Fruit fly (Drosophila melanogaster): Measurements from ENCODE around the gene Gr64c.

Gene Gr64c

DNA sequence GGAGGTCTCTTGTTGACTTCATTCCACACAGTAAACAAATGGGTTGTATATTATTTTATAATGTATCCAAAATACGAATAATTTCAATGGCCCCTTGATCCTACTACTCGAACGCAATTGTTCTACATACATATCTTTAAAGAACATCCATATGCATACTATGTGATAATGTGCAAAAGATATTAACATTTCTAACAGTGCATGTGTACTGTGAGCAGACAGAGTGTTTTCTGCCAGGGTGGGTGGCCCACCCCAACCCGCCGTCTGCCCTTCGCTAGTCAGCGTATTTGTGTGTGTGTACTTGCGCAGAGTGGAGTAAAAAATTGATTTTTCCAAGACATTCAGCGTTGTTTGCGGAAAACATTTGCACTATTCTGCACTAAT lies 42.6 kb downstream of the Gr64c start (continued):
- TF ChIP-seq fd64A (GFP tag; optimal IDR thresholded peaks at IDR 0.05), result no peak
- TF ChIP-seq CG12942 (GFP tag; optimal IDR thresholded peaks at IDR 0.05), result no peak
- TF ChIP-seq gcm (GFP tag; optimal IDR thresholded peaks at IDR 0.05), result no peak
- no peak for TF ChIP-seq Scr (GFP tag; IDR thresholded peaks at IDR 0.05; ENCODE audit: partially characterized antibody)
- TF ChIP-seq cato (GFP tag; optimal IDR thresholded peaks at IDR 0.05; ENCODE audit: borderline replicate concordance), result no peak
- TF ChIP-seq CG1832 (GFP tag; optimal IDR thresholded peaks at IDR 0.05), result no peak
- TF ChIP-seq CG7786 (GFP tag; optimal IDR thresholded peaks at IDR 0.05), result peak; percentile 26
- no peak for TF ChIP-seq Tbp (GFP tag; optimal IDR thresholded peaks at IDR 0.05)
- no peak for TF ChIP-seq Lim3 (GFP tag; IDR thresholded peaks at IDR 0.05)
- TF ChIP-seq CG2712 (tag; optimal IDR thresholded peaks at IDR 0.05), result peak; percentile 59
- TF ChIP-seq CG8924 (tag; optimal IDR thresholded peaks at IDR 0.05), result no peak
- no peak for TF ChIP-seq trh (GFP tag; optimal IDR thresholded peaks at IDR 0.05)
- TF ChIP-seq Atf6 (GFP tag; IDR thresholded peaks at IDR 0.05), result peak; percentile 74
- TF ChIP-seq Hr39 (optimal IDR thresholded peaks at IDR 0.05), result no peak
- TF ChIP-seq ttk (GFP tag; IDR thresholded peaks at IDR 0.05), result peak; percentile 81
- peak; percentile 55 for TF ChIP-seq lab (GFP tag; optimal IDR thresholded peaks at IDR 0.05)
- TF ChIP-seq jing (GFP tag; optimal IDR thresholded peaks at IDR 0.05), result peak; percentile 68
- no peak for TF ChIP-seq repo (GFP tag; optimal IDR thresholded peaks at IDR 0.05)
- no peak for TF ChIP-seq chinmo (GFP tag; IDR thresholded peaks at IDR 0.05; ENCODE audit: partially characterized antibody)
- TF ChIP-seq nerfin-1 (tag; optimal IDR thresholded peaks at IDR 0.05), result no peak
- no peak for TF ChIP-seq amos (GFP tag; IDR thresholded peaks at IDR 0.05; ENCODE audit: partially characterized antibody)
- TF ChIP-seq CG11560 (tag; IDR thresholded peaks at IDR 0.05), result no peak
- TF ChIP-seq E2f1 (GFP tag; IDR thresholded peaks at IDR 0.05), result peak; percentile 81
- TF ChIP-seq CG7963 (GFP tag; IDR thresholded peaks at IDR 0.05; ENCODE audit: partially characterized antibody), result no peak
- TF ChIP-seq gcm2 (GFP tag; optimal IDR thresholded peaks at IDR 0.05), result no peak
- TF ChIP-seq ATbp (GFP tag; optimal IDR thresholded peaks at IDR 0.05), result peak; percentile 76
- peak; percentile 51; the same call in 2 of the 3 replicates for TF ChIP-seq jigr1 (GFP tag; IDR thresholded peaks at IDR 0.05)
- peak; percentile 57 for TF ChIP-seq Ravus (GFP tag; IDR thresholded peaks at IDR 0.05)
- no peak for TF ChIP-seq CG42726 (GFP tag; IDR thresholded peaks at IDR 0.05; ENCODE audit: partially characterized antibody)
- TF ChIP-seq CG7839 (tag; optimal IDR thresholded peaks at IDR 0.05), result no peak
- no peak for TF ChIP-seq prd (optimal IDR thresholded peaks at IDR 0.05)
- TF ChIP-seq prd (GFP tag; IDR thresholded peaks at IDR 0.05), result peak; percentile 66
- no peak for TF ChIP-seq bigmax (GFP tag; optimal IDR thresholded peaks at IDR 0.05)
- peak; percentile 50 for TF ChIP-seq CG10654 (GFP tag; optimal IDR thresholded peaks at IDR 0.05)
- peak; percentile 9 for TF ChIP-seq Dip3 (GFP tag; optimal IDR thresholded peaks at IDR 0.05)
- no peak for TF ChIP-seq CG10462 (GFP tag; optimal IDR thresholded peaks at IDR 0.05)
- peak; percentile 47 for TF ChIP-seq CG17802 (tag; optimal IDR thresholded peaks at IDR 0.05)
- no peak for TF ChIP-seq Lpt (GFP tag; optimal IDR thresholded peaks at IDR 0.05)
- TF ChIP-seq cg (GFP tag; optimal IDR thresholded peaks at IDR 0.05), result peak; percentile 6
- TF ChIP-seq ab (GFP tag; optimal IDR thresholded peaks at IDR 0.05), result no peak
- TF ChIP-seq Spps (tag; optimal IDR thresholded peaks at IDR 0.05), result peak; percentile 4
- TF ChIP-seq CG18599 (GFP tag; optimal IDR thresholded peaks at IDR 0.05), result peak; percentile 66
- peak; percentile 42 for TF ChIP-seq grau (tag; optimal IDR thresholded peaks at IDR 0.05)
- no peak for TF ChIP-seq yki (optimal IDR thresholded peaks at IDR 0.05)
- peak; percentile 34 for TF ChIP-seq MBD-R2 (GFP tag; IDR thresholded peaks at IDR 0.05)
- peak; percentile 18 for TF ChIP-seq shn (GFP tag; optimal IDR thresholded peaks at IDR 0.05)
- TF ChIP-seq peb (GFP tag; IDR thresholded peaks at IDR 0.05), result peak; percentile 38; the same call in 1 of the 2 replicates
- peak; percentile 81 for TF ChIP-seq Fer3 (tag; optimal IDR thresholded peaks at IDR 0.05)
- TF ChIP-seq D (optimal IDR thresholded peaks at IDR 0.05), result no peak
- no peak for TF ChIP-seq D (GFP tag; optimal IDR thresholded peaks at IDR 0.05)
- TF ChIP-seq emc (GFP tag; optimal IDR thresholded peaks at IDR 0.05), result no peak
- no peak for TF ChIP-seq CG6175 (GFP tag; IDR thresholded peaks at IDR 0.05)
- peak; percentile 3 for TF ChIP-seq lilli (GFP tag; optimal IDR thresholded peaks at IDR 0.05)

All from whole organism, embryonic.